Fruit fly (Drosophila melanogaster) whole organism, embryonic: ENCODE data around the gene CG10286.
A peak's percentile ranks its signal among the peaks of the same experiment; 100 is the strongest.

ENCODE experiments used
- C15 ChIP-seq: fragments of 200-800 bp; sonication (Bioruptor generic); IDR thresholded peaks from 3 replicates; pipeline ENCODE4 v1.3.6; 2022; ENCODE audit warnings: missing biosample characterization, missing genetic modification characterization
- CG10209 ChIP-seq: fragments of 200-800 bp; sonication (Bioruptor generic); optimal IDR thresholded peaks from 3 replicates; lab custom pipeline; 2017; ENCODE audit warnings: missing biosample characterization, mild to moderate bottlenecking, missing genetic modification characterization, missing genetic modification reagents
- CG12236 ChIP-seq: fragments of 200-800 bp; sonication (Bioruptor generic); optimal IDR thresholded peaks from 2 replicates; lab custom pipeline; 2016; ENCODE audit warnings: missing biosample characterization, missing genetic modification characterization
- CG13296 ChIP-seq: fragments of 200-800 bp; sonication (Bioruptor generic); optimal IDR thresholded peaks from 3 replicates; lab custom pipeline; 2018; ENCODE audit warnings: missing biosample characterization, mild to moderate bottlenecking, missing genetic modification characterization
- CG13894 ChIP-seq: fragments of 200-800 bp; sonication (Bioruptor generic); optimal IDR thresholded peaks from 3 replicates; lab custom pipeline; 2018; ENCODE audit warnings: missing biosample characterization, mild to moderate bottlenecking, missing genetic modification characterization, moderate library complexity
- CG15514 ChIP-seq: fragments of 200-800 bp; sonication (Bioruptor generic); optimal IDR thresholded peaks from 3 replicates; lab custom pipeline; 2017; ENCODE audit warnings: missing biosample characterization, missing genetic modification characterization, mild to moderate bottlenecking, moderate library complexity, missing genetic modification reagents
- CG16813 ChIP-seq: fragments of 200-800 bp; sonication (Bioruptor generic); IDR thresholded peaks from 3 replicates; pipeline ENCODE4 v1.3.6; 2022; ENCODE audit warnings: missing biosample characterization, missing genetic modification characterization; ENCODE audit not compliant: partially characterized antibody
- CG17568 ChIP-seq: fragments of 200-800 bp; sonication (Bioruptor generic); optimal IDR thresholded peaks from 2 replicates; lab custom pipeline; 2018; ENCODE audit warnings: missing biosample characterization, mild to moderate bottlenecking, missing genetic modification characterization, moderate library complexity
- CG1832 ChIP-seq: fragments of 200-800 bp; sonication (Bioruptor generic); optimal IDR thresholded peaks from 2 replicates; lab custom pipeline; 2017; ENCODE audit warnings: missing biosample characterization, mild to moderate bottlenecking, missing genetic modification characterization, inconsistent platforms
- CG2116 ChIP-seq: fragments of 200-800 bp; sonication (Bioruptor generic); optimal IDR thresholded peaks from 3 replicates; lab custom pipeline; 2018; ENCODE audit warnings: missing biosample characterization, mild to moderate bottlenecking, missing genetic modification characterization
- CG2129 ChIP-seq: fragments of 200-800 bp; sonication (Bioruptor generic); IDR thresholded peaks from 2 replicates; pipeline ENCODE4 v1.3.6; 2022; ENCODE audit warnings: missing biosample characterization, missing genetic modification characterization; ENCODE audit not compliant: partially characterized antibody
- CG2202 ChIP-seq: fragments of 200-800 bp; sonication (Bioruptor generic); optimal IDR thresholded peaks from 2 replicates; lab custom pipeline; 2018; ENCODE audit warnings: missing biosample characterization, mild to moderate bottlenecking, missing genetic modification characterization
- CG32532 ChIP-seq: fragments of 200-800 bp; sonication (Bioruptor generic); IDR thresholded peaks from 2 replicates; pipeline ENCODE4 v1.3.6; 2022; ENCODE audit warnings: missing biosample characterization, missing genetic modification characterization
- CG3995 ChIP-seq: fragments of 200-800 bp; sonication (Bioruptor generic); optimal IDR thresholded peaks from 3 replicates; lab custom pipeline; 2016; ENCODE audit warnings: missing biosample characterization, missing genetic modification characterization
- CG6813 ChIP-seq: fragments of 200-800 bp; sonication (Bioruptor generic); optimal IDR thresholded peaks from 2 replicates; lab custom pipeline; 2017; ENCODE audit warnings: missing biosample characterization, missing genetic modification characterization, mild to moderate bottlenecking, moderate library complexity, missing genetic modification reagents
- CG9797 ChIP-seq: fragments of 200-800 bp; sonication (Bioruptor generic); optimal IDR thresholded peaks from 3 replicates; lab custom pipeline; 2018; ENCODE audit warnings: missing biosample characterization, mild to moderate bottlenecking, missing genetic modification characterization
- CG9932 ChIP-seq: fragments of 200-800 bp; sonication (Bioruptor generic); IDR thresholded peaks from 2 replicates; pipeline ENCODE4 v1.3.6; 2022; ENCODE audit warnings: missing biosample characterization, missing genetic modification characterization
- Camta ChIP-seq: fragments of 200-800 bp; sonication (Bioruptor generic); optimal IDR thresholded peaks from 2 replicates; lab custom pipeline; 2016; ENCODE audit warnings: missing biosample characterization, missing genetic modification characterization
- D ChIP-seq, 2 experiments: fragments of 200-800 bp in 1 of 2; fragments of >200 bp in 1 of 2; sonication (Bioruptor generic) in 1 of 2; optimal IDR thresholded peaks; 2 replicates in 1 of 2; 3 replicates in 1 of 2; lab custom pipeline; 2017; ENCODE audit warnings: mild to moderate bottlenecking in 1 of 2, missing biosample characterization in 1 of 2, missing genetic modification characterization in 1 of 2, missing genetic modification reagents in 1 of 2
- D19A ChIP-seq: fragments of 200-800 bp; optimal IDR thresholded peaks from 3 replicates; lab custom pipeline; 2019; ENCODE audit warnings: missing biosample characterization, mild to moderate bottlenecking, missing genetic modification characterization, moderate library complexity
- D19B ChIP-seq: fragments of 200-800 bp; sonication (Bioruptor generic); optimal IDR thresholded peaks from 2 replicates; lab custom pipeline; 2017; ENCODE audit warnings: missing biosample characterization, mild to moderate bottlenecking, missing genetic modification characterization
- E2f1 ChIP-seq: fragments of 200-800 bp; sonication (Bioruptor generic); IDR thresholded peaks from 2 replicates; pipeline ENCODE4 v1.3.6; 2022; ENCODE audit warnings: missing biosample characterization, missing genetic modification characterization
- GATAe ChIP-seq: fragments of 200-800 bp; sonication (Bioruptor generic); conservative IDR thresholded peaks from 2 replicates; pipeline ENCODE4 v1.3.6; 2022; ENCODE audit warnings: missing biosample characterization, missing genetic modification characterization
- HLH54F ChIP-seq: fragments of 200-800 bp; sonication (Bioruptor generic); optimal IDR thresholded peaks from 3 replicates; lab custom pipeline; 2016; ENCODE audit warnings: missing biosample characterization, missing genetic modification characterization
- Hr39 ChIP-seq: fragments of >200 bp; optimal IDR thresholded peaks from 2 replicates; lab custom pipeline; 2017
- MBD-R2 ChIP-seq: fragments of 200-800 bp; sonication (Bioruptor generic); IDR thresholded peaks from 2 replicates; pipeline ENCODE4 v1.3.6; 2022; ENCODE audit warnings: missing biosample characterization, missing genetic modification characterization
- NC2β ChIP-seq: fragments of 200-800 bp; sonication (Bioruptor generic); optimal IDR thresholded peaks from 2 replicates; lab custom pipeline; 2016; ENCODE audit warnings: missing biosample characterization, missing genetic modification characterization
- Rx ChIP-seq: fragments of 200-800 bp; sonication (Bioruptor generic); IDR thresholded peaks from 2 replicates; pipeline ENCODE4 v1.3.6; 2022; ENCODE audit warnings: missing biosample characterization, missing genetic modification characterization
- Ssrp ChIP-seq: fragments of 200-800 bp; sonication (Bioruptor generic); optimal IDR thresholded peaks from 2 replicates; lab custom pipeline; 2018; ENCODE audit warnings: missing biosample characterization, mild to moderate bottlenecking, missing genetic modification characterization, moderate library complexity
- bbx ChIP-seq: fragments of 200-800 bp; sonication (Bioruptor generic); IDR thresholded peaks from 2 replicates; pipeline ENCODE4 v1.3.6; 2022; ENCODE audit warnings: missing biosample characterization, missing genetic modification characterization; ENCODE audit not compliant: partially characterized antibody
- bigmax ChIP-seq: fragments of 200-800 bp; sonication (Bioruptor generic); optimal IDR thresholded peaks from 2 replicates; lab custom pipeline; 2018; ENCODE audit warnings: missing biosample characterization, mild to moderate bottlenecking, missing genetic modification characterization
- chn ChIP-seq: fragments of 200-800 bp; sonication (Bioruptor generic); optimal IDR thresholded peaks from 2 replicates; lab custom pipeline; 2016; ENCODE audit warnings: missing biosample characterization, missing genetic modification characterization
- exex ChIP-seq: fragments of 200-800 bp; sonication (Bioruptor generic); optimal IDR thresholded peaks from 4 replicates; lab custom pipeline; 2018; ENCODE audit warnings: missing biosample characterization, mild to moderate bottlenecking, missing genetic modification characterization, moderate library complexity
- eyg ChIP-seq: fragments of 200-800 bp; sonication (Bioruptor generic); optimal IDR thresholded peaks from 3 replicates; lab custom pipeline; 2016; ENCODE audit warnings: missing biosample characterization, missing genetic modification characterization
- grau ChIP-seq: fragments of 200-800 bp; optimal IDR thresholded peaks from 3 replicates; lab custom pipeline; 2019; ENCODE audit warnings: missing biosample characterization, mild to moderate bottlenecking, missing genetic modification characterization, moderate library complexity
- gro ChIP-seq: fragments of 200-800 bp; sonication (Bioruptor generic); optimal IDR thresholded peaks from 2 replicates; lab custom pipeline; 2016; ENCODE audit warnings: missing biosample characterization, missing genetic modification characterization
- ham ChIP-seq: fragments of 200-800 bp; sonication (Bioruptor generic); IDR thresholded peaks from 2 replicates; pipeline ENCODE4 v1.3.6; 2022; ENCODE audit warnings: missing biosample characterization, missing genetic modification characterization
- ind ChIP-seq: fragments of 200-800 bp; sonication (Bioruptor generic); optimal IDR thresholded peaks from 3 replicates; lab custom pipeline; 2016; ENCODE audit warnings: missing biosample characterization, missing genetic modification characterization
- kay ChIP-seq: fragments of 200-800 bp; sonication (Bioruptor generic); optimal IDR thresholded peaks from 2 replicates; lab custom pipeline; 2016; ENCODE audit warnings: missing biosample characterization, missing genetic modification characterization
- nerfin-2 ChIP-seq: fragments of 200-800 bp; sonication (Bioruptor generic); IDR thresholded peaks from 2 replicates; pipeline ENCODE4 v1.3.6; 2022; ENCODE audit warnings: missing biosample characterization, missing genetic modification characterization; ENCODE audit not compliant: partially characterized antibody
- peb ChIP-seq: fragments of 200-800 bp; sonication (Bioruptor generic); IDR thresholded peaks from 2 replicates; pipeline ENCODE4 v1.3.6; 2022; ENCODE audit warnings: missing biosample characterization, missing genetic modification characterization
- pho ChIP-seq: fragments of 200-800 bp; sonication (Bioruptor generic); optimal IDR thresholded peaks from 2 replicates; lab custom pipeline; 2016; ENCODE audit warnings: missing biosample characterization, missing genetic modification characterization
- prd ChIP-seq, 3 experiments: fragments of >200 bp in 2 of 3; fragments of 200-800 bp in 1 of 3; sonication (Bioruptor generic) in 1 of 3; optimal IDR thresholded peaks in 2 of 3; IDR thresholded peaks in 1 of 3; 2 replicates in 2 of 3; 3 replicates in 1 of 3; pipeline versions ENCODE4 v1.3.6 to Lab custom; 2017 to 2022; ENCODE audit warnings: missing biosample characterization in 1 of 3, missing genetic modification characterization in 1 of 3
- pros ChIP-seq: fragments of 200-800 bp; sonication (Bioruptor generic); optimal IDR thresholded peaks from 3 replicates; lab custom pipeline; 2019; ENCODE audit warnings: missing biosample characterization, mild to moderate bottlenecking, missing genetic modification characterization, moderate library complexity
- sisA ChIP-seq: fragments of 200-800 bp; sonication (Bioruptor generic); IDR thresholded peaks from 2 replicates; pipeline ENCODE4 v1.3.6; 2022; ENCODE audit warnings: missing biosample characterization, missing genetic modification characterization
- slp2 ChIP-seq: fragments of 200-800 bp; sonication (Bioruptor generic); optimal IDR thresholded peaks from 2 replicates; lab custom pipeline; 2016; ENCODE audit warnings: missing biosample characterization, missing genetic modification characterization
- tup ChIP-seq: fragments of 200-800 bp; sonication (Bioruptor generic); optimal IDR thresholded peaks from 2 replicates; lab custom pipeline; 2016; ENCODE audit warnings: missing biosample characterization, mild to moderate bottlenecking, missing genetic modification characterization, moderate library complexity
- vfl ChIP-seq: fragments of 200-800 bp; sonication (Bioruptor generic); optimal IDR thresholded peaks from 2 replicates; lab custom pipeline; 2016; ENCODE audit warnings: missing biosample characterization, missing genetic modification characterization
- zfh2 ChIP-seq: fragments of 200-800 bp; sonication (Bioruptor generic); optimal IDR thresholded peaks from 2 replicates; lab custom pipeline; 2016; ENCODE audit warnings: missing biosample characterization, missing genetic modification characterization

The CG10286 gene

dm6 chr3R:6402522-6403171 is 33.9 kb downstream of the CG10286 start (continued):
- TF ChIP-seq CG1832 (no peak), slp2 (no peak), tup (GFP tag; lab: Kevin White, UChicago) (no peak), CG3995 (GFP tag; lab: Kevin White, UChicago) (no peak), chn (GFP tag; lab: Kevin White, UChicago) (no peak), peb (GFP tag; lab: Robert Waterston, UW) (no peak), NC2β (no peak), ind (GFP tag; lab: Kevin White, UChicago) (no peak), CG15514 (no peak), CG17568 (GFP tag; lab: Kevin White, UChicago) (no peak), pros (GFP tag; lab: Kevin White, UChicago) (no peak), CG2129 (GFP tag; lab: Robert Waterston, UW) (no peak), C15 (no peak), Hr39 (lab: Kevin White, UChicago) (no peak), CG10209 (GFP tag; lab: Kevin White, UChicago) (no peak), GATAe (GFP tag; lab: Robert Waterston, UW) (0 out of 2 replicates have a peak, but pooled peaks have one; percentile 37), CG12236 (GFP tag; lab: Kevin White, UChicago) (no peak), eyg (GFP tag; lab: Kevin White, UChicago) (no peak), E2f1 (no peak), grau (tag; lab: Kevin White, UChicago) (no peak), D19A (tag; lab: Kevin White, UChicago) (no peak), ham (GFP tag; lab: Robert Waterston, UW) (peak; percentile 29; the same call in 1 of the 2 replicates), exex (tag; lab: Kevin White, UChicago) (peak; percentile 94), bigmax (GFP tag; lab: Kevin White, UChicago) (no peak), HLH54F (GFP tag; lab: Kevin White, UChicago) (no peak), gro (GFP tag; lab: Kevin White, UChicago) (peak; percentile 28), Rx (GFP tag; lab: Robert Waterston, UW) (no peak), nerfin-2 (GFP tag; lab: Robert Waterston, UW) (no peak), CG9932 (GFP tag; lab: Robert Waterston, UW) (no peak), sisA (GFP tag; lab: Robert Waterston, UW) (no peak), MBD-R2 (GFP tag; lab: Robert Waterston, UW) (no peak), Ssrp (tag; lab: Kevin White, UChicago) (no peak), CG2202 (no peak), CG32532 (GFP tag; lab: Robert Waterston, UW) (no peak), kay (GFP tag; lab: Kevin White, UChicago) (no peak), CG6813 (no peak), CG13894 (tag; lab: Kevin White, UChicago) (no peak), CG9797 (GFP tag; lab: Kevin White, UChicago) (no peak), D (optimal IDR thresholded peaks at IDR 0.05; lab: Kevin White, UChicago) (no peak), D (GFP tag; optimal IDR thresholded peaks at IDR 0.05; lab: Kevin White, UChicago) (no peak), Camta (GFP tag; lab: Kevin White, UChicago) (no peak), CG13296 (GFP tag; lab: Kevin White, UChicago) (no peak), vfl (GFP tag; lab: Kevin White, UChicago) (no peak), prd (optimal IDR thresholded peaks at IDR 0.05; lab: Kevin White, UChicago) (no peak), prd (GFP tag; IDR thresholded peaks at IDR 0.05; lab: Robert Waterston, UW) (no peak), bbx (GFP tag; lab: Robert Waterston, UW) (0 out of 2 replicates have a peak, but pooled peaks have one; percentile 13), CG2116 (no peak), zfh2 (GFP tag; lab: Kevin White, UChicago) (no peak), pho (GFP tag; lab: Kevin White, UChicago) (no peak), D19B (GFP tag; lab: Kevin White, UChicago) (no peak), CG16813 (GFP tag; lab: Robert Waterston, UW) (no peak)
